Worm (Caenorhabditis elegans) whole organism, L1 larva: ENCODE measurements around the gene let-70.

Experiments
- blmp-1 ChIP-seq: fragments of 150-350 bp; optimal IDR thresholded peaks from 2 replicates; lab custom pipeline; 2014; ENCODE audit warnings: missing biosample characterization, missing genetic modification characterization
- egl-13 ChIP-seq: sonication (generic microtip); optimal IDR thresholded peaks from 2 replicates; lab custom pipeline; 2016; ENCODE audit warnings: missing genotype, missing genetic modification reagents, missing genetic modification characterization, missing compliant biosample characterization
- egl-27 ChIP-seq, 2 experiments: fragments of 150-350 bp in 1 of 2; sonication (generic microtip); optimal IDR thresholded peaks; 3 replicates each; lab custom pipeline; 2017 to 2018; ENCODE audit warnings: missing biosample characterization in 2 of 2, missing genetic modification characterization in 2 of 2, missing genetic modification reagents in 2 of 2
- elt-2 ChIP-seq: sonication (generic microtip); optimal IDR thresholded peaks from 2 replicates; lab custom pipeline; 2016; ENCODE audit warnings: missing genetic modification characterization, mild to moderate bottlenecking, inconsistent platforms, missing compliant biosample characterization, missing genetic modification reagents
- elt-3 ChIP-seq, 6 experiments: fragments of 150-350 bp in 1 of 6; sonication (generic microtip); optimal IDR thresholded peaks; 2 replicates each; lab custom pipeline; 2017 to 2018; ENCODE audit warnings: missing biosample characterization in 6 of 6, missing genetic modification characterization in 6 of 6, inconsistent platforms in 1 of 6
- jun-1 ChIP-seq: fragments of 150-350 bp; optimal IDR thresholded peaks from 2 replicates; lab custom pipeline; 2014; ENCODE audit warnings: missing biosample characterization, missing genetic modification reagents, missing genetic modification characterization
- mep-1 ChIP-seq: fragments of 150-350 bp; optimal IDR thresholded peaks from 2 replicates; lab custom pipeline; 2014; ENCODE audit warnings: missing biosample characterization, missing genetic modification characterization
- nhr-28 ChIP-seq: fragments of 150-350 bp; optimal IDR thresholded peaks from 2 replicates; lab custom pipeline; 2014; ENCODE audit warnings: missing biosample characterization, missing genetic modification characterization
- snpc-4 ChIP-seq: fragments of 150-350 bp; optimal IDR thresholded peaks from 2 replicates; lab custom pipeline; 2014; ENCODE audit warnings: missing biosample characterization, missing genetic modification characterization
- swsn-7 ChIP-seq: sonication (generic microtip); optimal IDR thresholded peaks from 2 replicates; lab custom pipeline; 2016; ENCODE audit warnings: missing genetic modification characterization, missing compliant biosample characterization

DNA sequence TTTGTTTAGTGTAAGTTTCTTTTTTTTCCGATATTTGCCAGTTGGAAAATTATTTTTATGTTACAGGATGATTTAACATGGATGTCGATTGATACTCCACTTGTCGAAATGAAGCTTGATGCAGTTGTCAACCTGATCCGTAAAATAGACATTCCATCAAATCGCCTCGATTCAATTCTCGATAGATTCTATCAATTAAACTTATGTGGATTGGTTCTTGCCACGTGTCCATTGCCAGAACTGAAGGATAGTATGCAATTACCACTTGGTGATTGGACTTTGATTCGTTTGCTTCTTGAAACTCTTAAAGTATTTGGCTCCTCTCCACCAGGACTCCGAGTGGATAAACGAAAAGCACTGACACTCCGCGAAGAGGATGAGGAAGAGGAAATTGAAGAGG lies 37.7 kb downstream of the let-70 start:
- no peak for TF ChIP-seq egl-13 (tag; lab: Kevin White, UChicago)
- TF ChIP-seq elt-2 (tag; lab: Kevin White, UChicago): no peak
- TF ChIP-seq swsn-7 (tag; lab: Kevin White, UChicago): no peak
- no peak for TF ChIP-seq snpc-4 (tag; lab: Kevin White, UChicago)
- TF ChIP-seq blmp-1: no peak
- TF ChIP-seq elt-3 (tag; optimal IDR thresholded peaks at IDR 0.05; lab: Kevin White, UChicago): no peak
- TF ChIP-seq egl-27 (tag; optimal IDR thresholded peaks at IDR 0.05; lab: Kevin White, UChicago): no peak
- TF ChIP-seq mep-1 (tag; lab: Kevin White, UChicago): no peak
- no peak for TF ChIP-seq nhr-28 (tag; lab: Kevin White, UChicago)
- no peak for TF ChIP-seq jun-1 (tag; lab: Kevin White, UChicago)
